Fruit fly (Drosophila melanogaster): ENCODE measurements around the gene mri.

Gene mri

dm6 chr3L:199754-200596, at the start of gene mri, which contains the start of gene rno (continued):
- peak; percentile 9 for TF ChIP-seq Max (GFP tag; optimal IDR thresholded peaks at IDR 0.05)
- no peak for TF ChIP-seq TFAM (GFP tag; optimal IDR thresholded peaks at IDR 0.05)
- TF ChIP-seq lmd (GFP tag; IDR thresholded peaks at IDR 0.05): peak; percentile 62
- TF ChIP-seq ems (GFP tag; optimal IDR thresholded peaks at IDR 0.05): peak; percentile 1
- TF ChIP-seq Doc2 (GFP tag; IDR thresholded peaks at IDR 0.05): no peak
- TF ChIP-seq CG12219 (GFP tag; optimal IDR thresholded peaks at IDR 0.05): no peak
- TF ChIP-seq fd3F (GFP tag; optimal IDR thresholded peaks at IDR 0.05): peak; percentile 64
- TF ChIP-seq CG10979 (tag; optimal IDR thresholded peaks at IDR 0.05): peak; percentile 67
- TF ChIP-seq trh (GFP tag; optimal IDR thresholded peaks at IDR 0.05): peak; percentile 44
- TF ChIP-seq Dek (tag; optimal IDR thresholded peaks at IDR 0.05): peak; percentile 67
- no peak for TF ChIP-seq CG8944 (GFP tag; optimal IDR thresholded peaks at IDR 0.05)
- TF ChIP-seq slou (GFP tag; optimal IDR thresholded peaks at IDR 0.05): no peak
- TF ChIP-seq lilli (GFP tag; optimal IDR thresholded peaks at IDR 0.05): peak; percentile 31
- TF ChIP-seq CG10431 (GFP tag; optimal IDR thresholded peaks at IDR 0.05): no peak
- no peak for TF ChIP-seq CG31365 (tag; optimal IDR thresholded peaks at IDR 0.05)
- TF ChIP-seq salm (tag; optimal IDR thresholded peaks at IDR 0.05): no peak
- TF ChIP-seq CG32767 (GFP tag; IDR thresholded peaks at IDR 0.05): peak; percentile 82
- no peak for TF ChIP-seq CG12236 (GFP tag; optimal IDR thresholded peaks at IDR 0.05)
- TF ChIP-seq YL-1 (GFP tag; optimal IDR thresholded peaks at IDR 0.05): no peak
- no peak for TF ChIP-seq cas (GFP tag; IDR thresholded peaks at IDR 0.05)
- peak; percentile 19; the same call in 1 of the 3 replicates for TF ChIP-seq croc (GFP tag; conservative IDR thresholded peaks at IDR 0.05)
- no peak for TF ChIP-seq C15 (GFP tag; IDR thresholded peaks at IDR 0.05)
- peak; percentile 64 for TF ChIP-seq bcd (GFP tag; optimal IDR thresholded peaks at IDR 0.05)
- no peak for TF ChIP-seq CG13624 (GFP tag; optimal IDR thresholded peaks at IDR 0.05)
- TF ChIP-seq pita (GFP tag; optimal IDR thresholded peaks at IDR 0.05): no peak
- peak; percentile 20 for TF ChIP-seq pum (GFP tag; optimal IDR thresholded peaks at IDR 0.05)
- no peak for TF ChIP-seq Dip3 (GFP tag; optimal IDR thresholded peaks at IDR 0.05)
- peak; percentile 64; the same call in 1 of the 2 replicates for TF ChIP-seq sisA (GFP tag; IDR thresholded peaks at IDR 0.05)
- TF ChIP-seq CG18262 (tag; optimal IDR thresholded peaks at IDR 0.05): peak; percentile 84
- peak; percentile 57; the same call in 1 of the 2 replicates for TF ChIP-seq CG14014 (GFP tag; IDR thresholded peaks at IDR 0.05)
- peak; percentile 13 for TF ChIP-seq CrebB (tag; optimal IDR thresholded peaks at IDR 0.05)
- TF ChIP-seq tio (GFP tag; optimal IDR thresholded peaks at IDR 0.05): no peak
- no peak for TF ChIP-seq gfzf (GFP tag; optimal IDR thresholded peaks at IDR 0.05)
- TF ChIP-seq CG7556 (GFP tag; optimal IDR thresholded peaks at IDR 0.05): peak; percentile 69
- 0 out of 3 replicates have a peak, but pooled peaks have one; percentile 42 for TF ChIP-seq Mrtf (GFP tag; IDR thresholded peaks at IDR 0.05)
- peak; percentile 66; the same call in 1 of the 2 replicates for TF ChIP-seq CG3847 (GFP tag; IDR thresholded peaks at IDR 0.05)
- TF ChIP-seq eyg (GFP tag; optimal IDR thresholded peaks at IDR 0.05): no peak
- peak; percentile 46; the same call in 1 of the 2 replicates for TF ChIP-seq dati (GFP tag; IDR thresholded peaks at IDR 0.05)
- TF ChIP-seq NfI (GFP tag; optimal IDR thresholded peaks at IDR 0.05): peak; percentile 67
- no peak for TF ChIP-seq Lpt (GFP tag; optimal IDR thresholded peaks at IDR 0.05)
- TF ChIP-seq CG32772 (GFP tag; IDR thresholded peaks at IDR 0.05): peak; percentile 79
- TF ChIP-seq usp (GFP tag; optimal IDR thresholded peaks at IDR 0.05): no peak
- peak; percentile 50 for TF ChIP-seq CG18764 (GFP tag; optimal IDR thresholded peaks at IDR 0.05)
- peak; percentile 67 for TF ChIP-seq lab (GFP tag; optimal IDR thresholded peaks at IDR 0.05)
- TF ChIP-seq CG13287 (GFP tag; IDR thresholded peaks at IDR 0.05; ENCODE audit: partially characterized antibody): peak; percentile 92
- peak; percentile 36 for TF ChIP-seq nerfin-1 (tag; optimal IDR thresholded peaks at IDR 0.05)
- TF ChIP-seq schlank (tag; optimal IDR thresholded peaks at IDR 0.05): peak; percentile 25

Data from whole organism, embryonic.